Worm (Caenorhabditis elegans): ENCODE measurements around the gene W03F9.9.

Gene W03F9.9

ce11 chrV:122249-122648 is 16.4 kb upstream of the W03F9.9 start:
- no peak for TF ChIP-seq fkh-10 (GFP tag; optimal IDR thresholded peaks at IDR 0.05)
- no peak for TF ChIP-seq unc-39 (tag; optimal IDR thresholded peaks at IDR 0.05)
- no peak for TF ChIP-seq snpc-4 (tag; optimal IDR thresholded peaks at IDR 0.05)
- TF ChIP-seq pha-4 (GFP tag; IDR thresholded peaks at IDR 0.05), result no peak
- no peak for TF ChIP-seq pha-4 (tag; optimal IDR thresholded peaks at IDR 0.05)
- TF ChIP-seq nhr-6 (tag; optimal IDR thresholded peaks at IDR 0.05), result no peak
- no peak for TF ChIP-seq Y48G9A.11 (GFP tag; IDR thresholded peaks at IDR 0.05)
- 0 out of 2 replicates have a peak, but pooled peaks have one; percentile 7 for TF ChIP-seq egl-43 (GFP tag; IDR thresholded peaks at IDR 0.05)
- no peak for TF ChIP-seq nhr-10 (tag; optimal IDR thresholded peaks at IDR 0.05)
- no peak for TF ChIP-seq nhr-28 (tag; optimal IDR thresholded peaks at IDR 0.05)
- no peak for TF ChIP-seq mxl-3 (GFP tag; optimal IDR thresholded peaks at IDR 0.05)
- TF ChIP-seq set-16 (GFP tag; IDR thresholded peaks at IDR 0.05), result peak; percentile 81
- TF ChIP-seq dpl-1 (GFP tag; optimal IDR thresholded peaks at IDR 0.05), result no peak
- TF ChIP-seq T26A8.4 (GFP tag; IDR thresholded peaks at IDR 0.05), result no peak

ce11 chrV:122750-123149 is 15.9 kb upstream of the W03F9.9 start, which contains the start of gene cgp-1:
cgp-1 (minus strand) TSS chrV:122789.
- peak; percentile 54 for TF ChIP-seq hlh-11 (tag; optimal IDR thresholded peaks at IDR 0.05)
- peak; percentile 32 for TF ChIP-seq lin-38 (GFP tag; IDR thresholded peaks at IDR 0.05)
- TF ChIP-seq nhr-28 (tag; optimal IDR thresholded peaks at IDR 0.05), result peak; percentile 30
- TF ChIP-seq mes-2 (tag; optimal IDR thresholded peaks at IDR 0.05; ENCODE audit: poor library complexity, severe bottlenecking), result peak; percentile 46
- TF ChIP-seq hlh-30 (tag; optimal IDR thresholded peaks at IDR 0.05; ENCODE audit: insufficient read depth), result peak; percentile 13
- TF ChIP-seq Y75B8A.6 (GFP tag; IDR thresholded peaks at IDR 0.05), result no peak
- TF ChIP-seq spr-1 (tag; optimal IDR thresholded peaks at IDR 0.05), result no peak
- 0 out of 2 replicates have a peak, but pooled peaks have one; percentile 26 for TF ChIP-seq hmg-1.1 (GFP tag; IDR thresholded peaks at IDR 0.05)
- no peak for TF ChIP-seq vab-7 (GFP tag; IDR thresholded peaks at IDR 0.05)
- no peak for TF ChIP-seq daf-16 (GFP tag; optimal IDR thresholded peaks at IDR 0.05)
- TF ChIP-seq daf-16 (tag; optimal IDR thresholded peaks at IDR 0.05), result peak; percentile 45
- peak in 1 of 2 experiments; percentile 38 for TF ChIP-seq mdl-1 (tag; optimal IDR thresholded peaks at IDR 0.05)
- peak; percentile 62 for TF ChIP-seq mxl-3 (GFP tag; optimal IDR thresholded peaks at IDR 0.05)
- TF ChIP-seq pha-4 (GFP tag; IDR thresholded peaks at IDR 0.05), result no peak; the same call in 1 of the 2 replicates
- TF ChIP-seq pha-4 (tag; optimal IDR thresholded peaks at IDR 0.05), result peak; percentile 17
- peak; percentile 26 for TF ChIP-seq dpl-1 (GFP tag; optimal IDR thresholded peaks at IDR 0.05)
- TF ChIP-seq nhr-6 (tag; optimal IDR thresholded peaks at IDR 0.05), result peak; percentile 19
- peak; percentile 42 for TF ChIP-seq mep-1 (tag; optimal IDR thresholded peaks at IDR 0.05)

- TF ChIP-seq ceh-44 (GFP tag; IDR thresholded peaks at IDR 0.05) (no peak), snpc-1.2 (GFP tag; IDR thresholded peaks at IDR 0.05) (no peak), dmd-6 (GFP tag; IDR thresholded peaks at IDR 0.05) (peak; percentile 56), ctbp-1 (GFP tag; IDR thresholded peaks at IDR 0.05) (0 out of 2 replicates have a peak, but pooled peaks have one; percentile 24), lin-13 (GFP tag; optimal IDR thresholded peaks at IDR 0.05) (no peak), gei-8 (GFP tag; optimal IDR thresholded peaks at IDR 0.05) (no peak), sdz-12 (GFP tag; optimal IDR thresholded peaks at IDR 0.05) (no peak), mdt-29 (GFP tag; IDR thresholded peaks at IDR 0.05) (no peak), nhr-11 (tag; optimal IDR thresholded peaks at IDR 0.05) (no peak), lsy-2 (tag; optimal IDR thresholded peaks at IDR 0.05) (peak in 1 of 2 experiments; percentile 45), ZK337.2 (GFP tag; IDR thresholded peaks at IDR 0.05) (no peak), F10B5.3 (tag; optimal IDR thresholded peaks at IDR 0.05) (no peak), nhr-28 (tag; optimal IDR thresholded peaks at IDR 0.05) (no peak), ama-1 (optimal IDR thresholded peaks at IDR 0.05) (no peak), zip-2 (tag; optimal IDR thresholded peaks at IDR 0.05) (peak; percentile 99), vab-7 (GFP tag; IDR thresholded peaks at IDR 0.05) (no peak), zfp-3 (GFP tag; conservative IDR thresholded peaks at IDR 0.05) (no peak), F26F4.8 (GFP tag; conservative IDR thresholded peaks at IDR 0.05) (no peak), dve-1 (tag; optimal IDR thresholded peaks at IDR 0.05; ENCODE audit: insufficient read depth) (peak; percentile 60), F37D6.2 (tag; optimal IDR thresholded peaks at IDR 0.05) (no peak), unc-130 (GFP tag; optimal IDR thresholded peaks at IDR 0.05) (no peak), jun-1 (tag; optimal IDR thresholded peaks at IDR 0.05) (no peak), mxl-2 (GFP tag; conservative IDR thresholded peaks at IDR 0.05) (no peak), T20F7.1 (GFP tag; optimal IDR thresholded peaks at IDR 0.05) (peak; percentile 72), hmg-1.1 (GFP tag; IDR thresholded peaks at IDR 0.05) (no peak), madf-5 (GFP tag; IDR thresholded peaks at IDR 0.05) (no peak)
Observed at ce11 chrV:123513-123912, 15.2 kb upstream of the W03F9.9 start.
